Worm (Caenorhabditis elegans): ENCODE data around the gene zipt-3.

The zipt-3 gene

DNA sequence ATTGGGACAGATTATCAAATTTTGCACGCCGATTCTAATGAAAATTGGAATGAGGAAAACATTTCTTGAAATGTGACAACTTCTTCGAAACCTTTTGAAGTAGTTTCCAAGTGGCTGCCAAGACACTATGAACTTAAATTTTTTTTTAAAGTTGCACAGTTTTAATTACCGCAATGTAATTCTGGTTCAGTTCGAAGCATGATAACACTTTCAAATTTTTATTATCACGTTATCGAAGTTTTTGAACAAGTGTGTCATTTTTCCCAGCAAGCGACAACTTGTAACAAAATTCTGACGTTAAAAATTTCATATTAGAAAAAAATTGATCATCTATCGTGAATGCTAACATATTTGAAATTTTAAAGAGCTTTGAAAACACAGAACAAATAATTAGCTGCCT lies 24.8 kb downstream of the zipt-3 start:
- 0 out of 2 replicates have a peak, but pooled peaks have one; percentile 9 for TF ChIP-seq dmd-6 (GFP tag; IDR thresholded peaks at IDR 0.05)
- no peak for TF ChIP-seq ZK337.2 (GFP tag; IDR thresholded peaks at IDR 0.05)
- TF ChIP-seq pqm-1 (tag; optimal IDR thresholded peaks at IDR 0.05) = peak; percentile 71

DNA sequence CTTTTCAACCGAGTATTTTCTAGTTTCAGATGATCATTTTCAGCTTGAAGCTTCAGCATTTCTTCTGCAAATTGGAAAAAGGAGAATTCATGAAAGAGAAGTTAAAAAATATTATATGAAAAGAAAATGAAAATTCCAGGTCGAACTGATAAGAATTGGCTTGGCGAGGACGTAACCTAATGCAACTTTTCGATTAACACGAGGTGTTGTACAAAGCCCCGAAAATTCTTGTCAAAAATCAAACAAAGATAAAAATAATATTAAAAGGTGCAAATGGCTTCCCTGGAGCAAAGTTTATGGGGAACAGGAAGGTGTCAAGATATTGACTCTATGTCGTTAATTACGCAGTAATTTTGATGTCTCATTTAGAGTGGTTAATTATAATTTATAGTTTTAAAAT lies 26.4 kb downstream of the zipt-3 start:
- peak; percentile 55 for TF ChIP-seq dmd-6 (GFP tag; IDR thresholded peaks at IDR 0.05)
- peak; percentile 59 for TF ChIP-seq dve-1 (tag; optimal IDR thresholded peaks at IDR 0.05; ENCODE audit: insufficient read depth)
- no peak for TF ChIP-seq mdl-1 (tag; optimal IDR thresholded peaks at IDR 0.05)
- no peak for TF ChIP-seq mxl-3 (GFP tag; optimal IDR thresholded peaks at IDR 0.05)
- TF ChIP-seq attf-4 (tag; optimal IDR thresholded peaks at IDR 0.05) = no peak
- TF ChIP-seq dpl-1 (GFP tag; optimal IDR thresholded peaks at IDR 0.05) = no peak
- TF ChIP-seq pqm-1 (tag; optimal IDR thresholded peaks at IDR 0.05) = peak; percentile 52
- TF ChIP-seq aha-1 (tag) = no peak

DNA sequence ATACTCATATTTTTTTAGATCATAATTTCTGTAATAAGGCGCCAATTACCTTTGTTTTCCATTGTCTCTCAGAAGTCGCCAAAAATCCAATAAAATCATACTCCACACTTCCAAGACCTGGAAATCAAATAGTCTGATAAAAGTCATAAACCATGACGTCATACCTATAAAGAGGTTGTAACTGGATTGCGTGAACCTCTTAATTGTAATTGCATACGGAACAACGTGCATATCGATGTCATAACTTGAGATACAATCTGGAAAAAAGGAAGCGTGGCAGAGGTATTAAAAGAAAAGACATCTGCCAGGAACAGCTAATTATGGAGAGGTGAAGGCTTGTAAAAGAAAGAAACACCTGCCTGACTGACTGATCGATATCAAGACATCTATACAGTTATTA lies 27.2 kb downstream of the zipt-3 start, which contains the start of gene F10C1.9:
TSS of gene F10C1.9 (minus strand) at position 197 of the 400 bp plus-strand sequence.
- TF ChIP-seq unc-130 (GFP tag; optimal IDR thresholded peaks at IDR 0.05) = no peak
- TF ChIP-seq snpc-1.2 (GFP tag; IDR thresholded peaks at IDR 0.05) = no peak
- TF ChIP-seq lim-7 (GFP tag; IDR thresholded peaks at IDR 0.05) = no peak
- no peak for TF ChIP-seq lin-1 (GFP tag; IDR thresholded peaks at IDR 0.05)
- no peak for TF ChIP-seq cey-2 (tag; optimal IDR thresholded peaks at IDR 0.05; ENCODE audit: borderline replicate concordance, insufficient read depth)
- TF ChIP-seq dmd-6 (GFP tag; IDR thresholded peaks at IDR 0.05) = 0 out of 2 replicates have a peak, but pooled peaks have one; percentile 17

DNA sequence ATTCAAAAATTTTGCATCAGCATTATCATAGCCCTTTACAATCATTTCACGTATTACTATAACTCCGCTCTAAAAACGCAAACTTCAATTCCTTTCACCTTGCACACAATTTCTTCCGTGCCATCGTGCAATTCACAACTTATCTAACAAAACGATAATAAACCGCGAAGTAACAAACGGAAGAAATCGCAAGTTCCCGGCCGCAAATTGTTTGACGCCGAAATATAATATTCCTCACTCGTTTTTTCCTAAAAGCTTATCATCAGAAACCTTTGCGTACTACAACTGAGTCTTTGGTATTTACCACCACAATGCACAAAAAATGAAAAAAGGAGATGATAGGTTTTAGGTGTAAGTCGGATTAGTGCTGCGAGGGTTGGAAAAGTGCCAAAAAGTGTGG lies 29.4 kb downstream of the zipt-3 start:
- TF ChIP-seq F49E8.2 (tag; optimal IDR thresholded peaks at IDR 0.05; ENCODE audit: borderline replicate concordance) (no peak), ceh-62 (tag; optimal IDR thresholded peaks at IDR 0.05) (no peak), daf-16 (GFP tag; optimal IDR thresholded peaks at IDR 0.05) (no peak), daf-16 (tag; optimal IDR thresholded peaks at IDR 0.05) (peak; percentile 27), skn-1 (tag; optimal IDR thresholded peaks at IDR 0.05) (no peak), pqm-1 (tag; optimal IDR thresholded peaks at IDR 0.05) (peak; percentile 73), unc-62 (GFP tag; optimal IDR thresholded peaks at IDR 0.05 in 1 of 2) (no peak), unc-62 (tag; optimal IDR thresholded peaks at IDR 0.05) (no peak), egl-43 (GFP tag; IDR thresholded peaks at IDR 0.05) (no peak), madf-5 (GFP tag; IDR thresholded peaks at IDR 0.05) (no peak), ztf-7 (tag; optimal IDR thresholded peaks at IDR 0.05) (no peak), nhr-42 (GFP tag; IDR thresholded peaks at IDR 0.05) (no peak), ztf-11 (tag; optimal IDR thresholded peaks at IDR 0.05) (no peak), nhr-28 (tag; optimal IDR thresholded peaks at IDR 0.05) (peak; percentile 72), zip-2 (tag; optimal IDR thresholded peaks at IDR 0.05) (no peak), nhr-41 (GFP tag; IDR thresholded peaks at IDR 0.05) (no peak), lsy-2 (tag; optimal IDR thresholded peaks at IDR 0.05) (no peak), php-3 (GFP tag; IDR thresholded peaks at IDR 0.05) (no peak), fos-1 (tag; optimal IDR thresholded peaks at IDR 0.05) (no peak), lin-15B (tag; optimal IDR thresholded peaks at IDR 0.05) (no peak), nhr-10 (tag; optimal IDR thresholded peaks at IDR 0.05) (no peak), hlh-30 (tag; optimal IDR thresholded peaks at IDR 0.05; ENCODE audit: insufficient read depth) (no peak), snpc-4 (tag; optimal IDR thresholded peaks at IDR 0.05) (no peak), zag-1 (tag; optimal IDR thresholded peaks at IDR 0.05) (no peak), set-16 (GFP tag; IDR thresholded peaks at IDR 0.05) (no peak), rbr-2 (tag; optimal IDR thresholded peaks at IDR 0.05) (no peak), ZK337.2 (GFP tag; IDR thresholded peaks at IDR 0.05) (no peak), zip-11 (GFP tag; IDR thresholded peaks at IDR 0.05) (no peak), mdt-29 (GFP tag; IDR thresholded peaks at IDR 0.05) (no peak), nhr-76 (tag; optimal IDR thresholded peaks at IDR 0.05) (no peak), dmd-6 (GFP tag; IDR thresholded peaks at IDR 0.05) (peak; percentile 21; the same call in 1 of the 2 replicates), lin-13 (GFP tag; optimal IDR thresholded peaks at IDR 0.05) (no peak), hmg-1.1 (GFP tag; IDR thresholded peaks at IDR 0.05) (no peak), Y48G9A.11 (GFP tag; IDR thresholded peaks at IDR 0.05) (no peak), hlh-11 (tag; optimal IDR thresholded peaks at IDR 0.05) (peak; percentile 30), zfp-2 (tag; optimal IDR thresholded peaks at IDR 0.05) (no peak), unc-39 (tag; optimal IDR thresholded peaks at IDR 0.05) (no peak)

All from whole organism, L4 larva.